Worm (Caenorhabditis elegans): ENCODE data around the gene F53A9.1.

Gene F53A9.1

DNA sequence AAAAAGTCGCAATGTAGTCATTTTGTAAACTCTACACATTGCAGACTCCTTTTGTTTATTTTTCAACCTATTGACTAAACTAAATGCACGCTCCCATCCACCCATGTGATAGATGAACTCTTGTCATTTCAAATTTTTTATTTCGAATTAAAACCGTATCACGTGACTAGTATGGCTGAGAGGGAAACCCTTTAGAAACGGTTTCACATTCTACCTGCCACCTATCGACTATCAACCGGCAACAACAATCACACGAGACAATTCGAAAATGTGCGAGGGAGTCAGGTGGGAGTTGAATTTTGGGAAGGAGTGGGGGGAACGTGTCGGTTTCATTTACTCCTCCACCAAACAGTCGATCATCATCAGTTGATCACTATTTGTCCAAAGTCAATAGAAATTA lies 36.9 kb upstream of the F53A9.1 start (continued):
- peak; percentile 3 for TF ChIP-seq unc-130 (tag; optimal IDR thresholded peaks at IDR 0.05)
- no peak for TF ChIP-seq nhr-77 (tag; optimal IDR thresholded peaks at IDR 0.05)
- peak in 1 of 2 experiments; percentile 88 for TF ChIP-seq mdl-1 (tag; optimal IDR thresholded peaks at IDR 0.05)
- no peak for TF ChIP-seq fos-1 (tag; optimal IDR thresholded peaks at IDR 0.05)
- no peak for TF ChIP-seq ceh-82 (tag; optimal IDR thresholded peaks at IDR 0.05)
- no peak for TF ChIP-seq unc-86 (tag; optimal IDR thresholded peaks at IDR 0.05)
- no peak for TF ChIP-seq irx-1 (tag; optimal IDR thresholded peaks at IDR 0.05)
- no peak for TF ChIP-seq sptf-1 (tag; optimal IDR thresholded peaks at IDR 0.05)
- TF ChIP-seq zip-4 (GFP tag; optimal IDR thresholded peaks at IDR 0.05): no peak
- no peak for TF ChIP-seq jun-1 (tag; optimal IDR thresholded peaks at IDR 0.05)
- peak; percentile 98 for TF ChIP-seq nhr-85 (tag)
- peak; percentile 66 for TF ChIP-seq tbx-2 (tag; optimal IDR thresholded peaks at IDR 0.05)
- TF ChIP-seq lin-15B (tag; optimal IDR thresholded peaks at IDR 0.05): no peak
- no peak for TF ChIP-seq nhr-11 (tag; optimal IDR thresholded peaks at IDR 0.05)
- TF ChIP-seq elt-2 (tag; optimal IDR thresholded peaks at IDR 0.05): peak; percentile 88
- TF ChIP-seq lin-35 (GFP tag; optimal IDR thresholded peaks at IDR 0.05): peak in 1 of 2 experiments; percentile 86
- no peak for TF ChIP-seq pqm-1 (tag; optimal IDR thresholded peaks at IDR 0.05)
- TF ChIP-seq sox-4 (tag; optimal IDR thresholded peaks at IDR 0.05): no peak
- TF ChIP-seq efl-1 (optimal IDR thresholded peaks at IDR 0.05): no peak
- TF ChIP-seq efl-1 (GFP tag; optimal IDR thresholded peaks at IDR 0.05 in 1 of 2): peak in 1 of 2 experiments; percentile 95
- no peak for TF ChIP-seq ama-1 (optimal IDR thresholded peaks at IDR 0.05)
- TF ChIP-seq isw-1 (GFP tag; IDR thresholded peaks at IDR 0.05): no peak
- TF ChIP-seq fkh-10 (GFP tag; optimal IDR thresholded peaks at IDR 0.05): no peak
- TF ChIP-seq hlh-4 (tag; optimal IDR thresholded peaks at IDR 0.05): no peak
- TF ChIP-seq ztf-4 (tag; optimal IDR thresholded peaks at IDR 0.05): no peak
- TF ChIP-seq mef-2 (tag; optimal IDR thresholded peaks at IDR 0.05): no peak
- peak in 2 of 6 experiments; percentile 57 to 58 for TF ChIP-seq elt-3 (tag; optimal IDR thresholded peaks at IDR 0.05)
- TF ChIP-seq lsy-2 (tag; optimal IDR thresholded peaks at IDR 0.05): peak; percentile 10 to 33
- peak; percentile 47 for TF ChIP-seq mep-1 (tag; optimal IDR thresholded peaks at IDR 0.05)
- TF ChIP-seq snu-23 (GFP tag; optimal IDR thresholded peaks at IDR 0.05): peak; percentile 71
- peak; percentile 5 for TF ChIP-seq C16A3.4 (tag; optimal IDR thresholded peaks at IDR 0.05)
- TF ChIP-seq pag-3 (tag; optimal IDR thresholded peaks at IDR 0.05; ENCODE audit: borderline replicate concordance, insufficient read depth): peak; percentile 24
- no peak for TF ChIP-seq aly-2 (tag; optimal IDR thresholded peaks at IDR 0.05)
- TF ChIP-seq ceh-63 (GFP tag; optimal IDR thresholded peaks at IDR 0.05): no peak
- no peak for TF ChIP-seq fkh-4 (tag; optimal IDR thresholded peaks at IDR 0.05; ENCODE audit: borderline replicate concordance)
- TF ChIP-seq nhr-12 (tag; optimal IDR thresholded peaks at IDR 0.05): no peak
- TF ChIP-seq nhr-76 (tag; optimal IDR thresholded peaks at IDR 0.05): no peak
- TF ChIP-seq dpl-1 (GFP tag; optimal IDR thresholded peaks at IDR 0.05): peak in 2 of 3 experiments; percentile 14 to 39
- TF ChIP-seq nhr-84 (tag; optimal IDR thresholded peaks at IDR 0.05): no peak
- no peak for TF ChIP-seq lin-39 (tag; optimal IDR thresholded peaks at IDR 0.05)
- TF ChIP-seq rnt-1 (tag; optimal IDR thresholded peaks at IDR 0.05): no peak
- peak; percentile 94 for TF ChIP-seq nhr-20 (tag; optimal IDR thresholded peaks at IDR 0.05)
- TF ChIP-seq unc-30 (tag; optimal IDR thresholded peaks at IDR 0.05): no peak
- no peak for TF ChIP-seq mab-9 (GFP tag; IDR thresholded peaks at IDR 0.05)
- no peak for TF ChIP-seq vab-15 (tag; optimal IDR thresholded peaks at IDR 0.05)
- TF ChIP-seq zag-1 (tag; optimal IDR thresholded peaks at IDR 0.05): no peak
- TF ChIP-seq dsc-1 (tag; optimal IDR thresholded peaks at IDR 0.05): no peak
- TF ChIP-seq ces-1 (GFP tag; optimal IDR thresholded peaks at IDR 0.05): no peak
- TF ChIP-seq nhr-28 (tag; optimal IDR thresholded peaks at IDR 0.05): no peak
- no peak for TF ChIP-seq pax-3 (tag; optimal IDR thresholded peaks at IDR 0.05)
- no peak for TF ChIP-seq snpc-4 (tag; optimal IDR thresholded peaks at IDR 0.05)
- no peak for TF ChIP-seq ztf-11 (tag; optimal IDR thresholded peaks at IDR 0.05)
- peak; percentile 67 for TF ChIP-seq nhr-19 (GFP tag; conservative IDR thresholded peaks at IDR 0.05)
- peak; percentile 83 for TF ChIP-seq nhr-90 (tag; optimal IDR thresholded peaks at IDR 0.05; ENCODE audit: poor library complexity)
- no peak for TF ChIP-seq tlp-1 (tag; optimal IDR thresholded peaks at IDR 0.05)
